Fruit fly (Drosophila melanogaster): Measurements from ENCODE around the gene CG32755.

Gene CG32755

DNA sequence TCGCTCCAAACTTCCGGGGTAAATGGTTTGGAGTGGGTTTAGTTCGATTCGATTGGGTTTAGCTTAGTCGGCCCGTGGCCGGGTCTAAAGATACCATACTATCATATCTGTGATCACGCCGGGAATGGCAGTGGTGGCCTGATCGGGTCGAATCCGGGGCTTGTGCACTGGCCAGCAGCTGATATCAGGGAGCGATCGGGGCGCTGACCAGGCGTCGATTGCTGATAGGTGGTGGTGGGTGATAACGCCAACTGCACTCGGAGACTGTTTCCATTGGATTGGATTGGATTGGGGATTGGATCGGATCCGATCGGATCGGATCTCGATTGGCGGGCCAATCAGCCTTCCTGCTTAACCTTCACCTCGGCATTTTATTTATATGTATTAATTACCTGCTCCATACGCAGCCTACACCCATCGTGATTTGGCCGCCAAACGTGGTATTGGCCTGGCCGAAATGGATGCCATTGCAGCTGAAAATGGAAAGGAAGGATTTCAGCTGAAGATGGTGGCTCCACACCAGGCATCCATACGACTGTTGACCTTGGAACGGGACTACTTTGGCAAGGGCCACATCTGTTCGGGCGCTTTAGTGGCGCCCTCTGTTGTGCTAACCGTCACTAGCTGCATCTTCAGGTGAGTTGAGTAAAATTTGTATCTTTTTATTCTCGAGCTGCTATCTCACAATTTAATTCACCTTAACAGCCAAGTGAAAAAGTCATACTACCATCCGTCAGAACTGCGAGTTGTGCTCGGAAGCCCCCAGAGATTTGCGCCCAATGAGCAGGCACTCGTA lies 6.8 kb downstream of the CG32755 start:
- TF ChIP-seq CTCF (optimal IDR thresholded peaks at IDR 0.05): peak; percentile 77 to 81
- TF ChIP-seq CG8478 (optimal IDR thresholded peaks at IDR 0.05): no peak

- TF ChIP-seq CTCF (optimal IDR thresholded peaks at IDR 0.05) (peak; percentile 48 to 58), CG8478 (optimal IDR thresholded peaks at IDR 0.05) (no peak)
Measured at dm6 chrX:5964169-5964686, 14.2 kb downstream of the CG32755 start.

DNA sequence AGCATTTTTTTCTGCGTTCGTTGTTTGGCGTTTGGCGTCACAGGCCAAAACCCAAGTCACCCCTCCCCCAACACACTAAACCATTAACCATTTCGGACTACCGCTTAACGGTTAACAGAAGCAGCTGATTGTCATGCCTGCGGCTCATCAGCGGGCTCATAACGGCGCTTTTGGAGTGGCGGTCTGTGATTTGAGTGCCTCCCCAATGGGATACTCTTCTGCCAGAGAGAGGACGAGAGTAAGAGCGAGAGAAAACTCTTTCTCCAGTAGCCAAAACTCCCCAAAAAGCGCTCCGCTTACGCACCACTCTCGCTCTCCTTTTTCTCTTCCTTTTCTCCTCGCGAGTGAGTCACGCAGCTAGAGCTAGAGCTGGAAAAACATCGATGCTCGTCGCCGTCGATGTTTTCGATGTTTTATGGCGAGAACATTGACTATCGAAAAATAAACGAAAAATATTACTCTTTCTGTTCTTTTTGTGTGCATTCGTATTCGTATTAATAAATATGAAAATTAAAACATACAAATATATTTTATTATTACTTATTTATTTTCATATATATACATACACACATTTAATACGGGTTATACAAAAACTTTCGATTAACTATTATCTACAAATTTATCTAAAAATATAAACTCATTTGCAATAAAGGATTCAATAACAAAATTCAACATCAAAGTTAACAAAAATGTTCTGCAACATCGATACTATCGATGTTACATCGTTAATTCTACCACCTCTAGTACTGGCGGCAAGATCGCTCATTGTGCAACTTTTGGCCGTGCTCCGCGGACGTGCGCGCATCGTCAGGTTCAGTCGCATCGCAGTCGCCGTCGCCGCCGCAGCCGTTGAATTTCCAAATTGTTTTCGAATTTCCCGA lies 15.7 kb downstream of the CG32755 start, which contains the start of gene Grip:
Gene Grip, plus strand, starts transcription at position 763 of the 881 bp plus-strand sequence.
- no peak for TF ChIP-seq CTCF (optimal IDR thresholded peaks at IDR 0.05)

DNA sequence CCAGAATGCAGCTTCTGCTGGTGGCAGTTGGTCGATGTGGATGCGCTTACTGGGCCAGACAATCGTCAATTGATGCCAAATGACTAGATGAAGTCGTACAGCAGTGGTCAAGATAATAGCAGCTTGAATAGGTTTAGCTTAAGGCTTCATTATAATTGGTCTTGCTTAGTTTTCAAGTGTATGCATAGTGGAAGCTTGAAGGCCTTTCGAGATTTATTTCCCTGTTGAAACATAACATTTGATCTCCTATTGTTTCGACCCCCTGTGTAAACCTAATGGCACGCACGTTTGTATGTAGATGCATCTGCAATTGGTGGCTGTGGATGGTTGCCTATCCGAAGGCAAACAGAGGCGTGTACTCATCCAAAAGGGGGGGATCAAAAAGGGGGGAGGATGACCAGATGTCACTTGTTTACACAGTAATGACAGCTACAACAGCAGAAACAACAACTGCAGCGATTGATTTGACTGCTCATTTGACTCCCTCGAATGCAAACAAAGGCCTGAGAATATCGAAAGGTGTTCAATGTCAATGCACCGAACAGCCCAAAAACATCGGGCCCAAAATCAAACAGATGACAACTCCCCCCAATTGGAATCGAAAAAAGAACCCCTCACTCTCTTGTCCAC lies 18.2 kb downstream of the CG32755 start:
- TF ChIP-seq CG8478 (optimal IDR thresholded peaks at IDR 0.05): no peak
- no peak for TF ChIP-seq CTCF (optimal IDR thresholded peaks at IDR 0.05)

- no peak for TF ChIP-seq CTCF (optimal IDR thresholded peaks at IDR 0.05)
Measured at dm6 chrX:5969860-5970665, 20.0 kb downstream of the CG32755 start.

DNA sequence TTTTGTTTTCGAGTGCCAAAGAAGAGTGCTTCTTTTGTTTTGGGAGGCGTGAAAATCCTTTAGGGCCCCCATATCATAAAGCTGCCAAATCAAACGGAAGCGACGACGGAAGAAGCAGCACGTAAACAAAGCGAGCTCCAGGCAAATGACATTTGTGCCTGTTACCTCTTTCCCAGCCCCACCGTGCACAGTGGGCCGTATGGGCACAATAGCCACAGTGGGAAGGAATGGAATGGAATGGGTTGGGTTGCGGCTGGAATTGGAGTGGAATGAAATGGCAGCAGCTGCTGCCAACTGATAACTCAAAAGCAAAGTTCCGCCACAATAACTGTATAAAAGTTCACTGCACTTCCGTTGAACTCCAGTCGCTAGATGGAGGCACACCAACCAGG lies 20.6 kb downstream of the CG32755 start:
- no peak for TF ChIP-seq CG8478 (optimal IDR thresholded peaks at IDR 0.05)
- no peak for TF ChIP-seq CTCF (optimal IDR thresholded peaks at IDR 0.05)

- TF ChIP-seq CTCF (optimal IDR thresholded peaks at IDR 0.05): no peak
- no peak for TF ChIP-seq CG8478 (optimal IDR thresholded peaks at IDR 0.05)
Measured at dm6 chrX:5972030-5972429, 22.0 kb downstream of the CG32755 start.

DNA sequence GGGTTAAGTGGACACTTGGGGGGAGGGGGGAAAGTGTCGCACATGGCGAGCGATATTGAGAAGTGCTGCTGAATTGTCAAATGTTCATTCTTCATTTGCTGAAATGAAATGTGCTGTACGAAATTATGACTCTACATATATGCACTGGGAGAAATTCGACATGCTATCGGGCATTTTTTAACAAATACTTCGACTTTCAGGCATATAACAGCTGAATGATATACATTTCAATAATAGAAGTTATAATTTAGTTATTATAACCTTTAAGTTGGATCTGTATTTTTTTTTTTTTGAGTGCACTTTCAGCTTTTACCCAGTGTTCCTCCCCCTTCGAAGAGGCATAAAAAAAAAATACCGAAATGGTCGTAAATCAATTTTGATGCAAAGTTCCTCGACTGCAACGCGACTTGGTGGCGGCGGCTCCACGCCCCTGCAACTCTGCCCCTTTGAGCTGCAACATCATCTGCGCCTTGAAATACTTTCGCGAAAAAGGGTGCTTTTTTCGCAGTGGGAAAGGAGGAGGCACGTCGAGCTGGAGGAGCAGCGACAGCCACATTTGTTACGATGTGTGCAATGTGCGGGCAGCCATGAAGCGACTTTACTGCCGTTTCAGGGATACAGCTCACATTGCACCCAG lies 23.5 kb downstream of the CG32755 start:
- TF ChIP-seq CG8478 (optimal IDR thresholded peaks at IDR 0.05) (no peak), CTCF (optimal IDR thresholded peaks at IDR 0.05) (no peak)

- TF ChIP-seq CTCF (optimal IDR thresholded peaks at IDR 0.05) (no peak), CG8478 (optimal IDR thresholded peaks at IDR 0.05) (no peak)
Measured at dm6 chrX:5974358-5975143, 24.5 kb downstream of the CG32755 start.

DNA sequence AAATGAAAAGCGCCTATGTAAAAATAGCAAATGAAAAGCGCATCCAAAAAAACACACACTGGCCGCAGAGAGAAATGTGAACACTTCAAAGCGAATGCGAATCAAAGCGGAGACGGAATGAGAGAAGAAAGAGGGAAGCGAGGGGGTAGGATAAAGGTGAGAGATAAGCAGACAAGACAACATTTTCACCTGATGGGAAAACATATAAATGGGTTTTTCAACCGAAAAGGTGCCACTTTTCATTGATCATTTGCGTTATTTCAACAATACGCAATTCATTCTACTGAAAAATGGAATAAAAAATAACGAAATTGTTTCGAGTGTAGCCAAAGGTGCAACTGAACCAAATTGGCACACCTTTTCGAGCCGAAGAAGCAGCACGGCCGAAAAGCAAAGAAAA lies 27.1 kb downstream of the CG32755 start:
- no peak for TF ChIP-seq CTCF (optimal IDR thresholded peaks at IDR 0.05)
- TF ChIP-seq CG8478 (optimal IDR thresholded peaks at IDR 0.05): no peak

DNA sequence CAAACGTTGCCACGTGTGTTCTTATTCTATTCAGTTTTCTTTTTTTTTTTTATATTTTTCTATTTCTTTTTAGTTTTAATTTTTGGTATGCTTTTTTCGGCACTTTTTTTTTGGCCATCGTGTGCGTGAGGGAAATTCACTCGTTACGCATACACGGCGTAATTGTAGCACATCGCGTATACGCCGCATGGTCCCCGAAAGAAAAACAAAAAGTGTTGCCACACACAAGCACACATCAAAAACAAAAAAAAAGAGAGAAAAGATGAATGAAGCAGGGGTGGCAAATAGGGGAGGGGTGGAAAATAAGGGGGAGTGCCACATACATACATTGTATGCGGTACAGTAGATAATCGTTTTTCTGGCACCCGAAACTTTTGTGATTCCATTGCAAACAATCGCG lies 27.7 kb downstream of the CG32755 start:
- TF ChIP-seq CG8478 (optimal IDR thresholded peaks at IDR 0.05): no peak
- TF ChIP-seq CTCF (optimal IDR thresholded peaks at IDR 0.05): no peak

DNA sequence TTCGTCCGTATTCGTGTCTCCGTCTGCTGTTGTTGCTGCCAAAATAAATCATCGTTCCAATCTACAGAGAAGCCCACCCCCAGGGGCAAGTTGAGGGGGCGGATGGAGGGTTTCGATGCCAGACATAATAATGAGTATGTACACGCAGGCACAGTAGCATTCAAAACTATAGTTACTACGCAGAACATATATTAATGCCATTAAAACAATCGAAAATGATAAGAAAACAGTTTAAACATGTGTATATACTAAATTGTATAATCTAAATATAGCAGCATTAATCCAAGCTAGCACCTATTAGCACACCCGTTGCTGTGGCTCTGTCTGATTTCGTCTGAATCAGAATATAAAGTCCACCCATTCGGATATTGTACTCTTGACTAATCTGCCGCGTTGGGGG lies 30.8 kb downstream of the CG32755 start:
- TF ChIP-seq CTCF (optimal IDR thresholded peaks at IDR 0.05): no peak
- TF ChIP-seq CG8478 (optimal IDR thresholded peaks at IDR 0.05): no peak

DNA sequence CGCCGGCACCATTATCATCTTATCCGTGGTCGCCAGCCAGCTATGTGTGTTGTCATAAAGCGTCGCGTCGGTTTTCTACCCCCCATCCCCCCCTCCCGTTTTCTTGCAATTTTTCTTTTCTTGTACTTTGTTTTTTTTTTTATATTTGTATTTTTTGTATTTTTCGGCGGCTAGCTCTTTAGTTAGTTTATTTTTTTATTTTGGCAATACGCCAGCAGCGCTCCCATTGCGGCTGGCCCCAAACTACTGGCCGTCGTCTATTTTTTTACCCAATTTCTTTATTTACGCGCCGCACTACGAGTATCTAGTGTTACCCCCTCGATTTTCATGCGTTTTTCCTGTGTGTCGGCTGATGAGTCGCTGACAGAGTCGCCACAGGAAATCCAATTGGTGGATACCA lies 31.4 kb downstream of the CG32755 start:
- TF ChIP-seq CTCF (optimal IDR thresholded peaks at IDR 0.05): no peak
- no peak for TF ChIP-seq CG8478 (optimal IDR thresholded peaks at IDR 0.05)
